Worm (Caenorhabditis elegans): ENCODE data around the gene mrp-6.

mrp-6 gene

ce11 chrX:4142202-4142601 is 44.4 kb downstream of the mrp-6 start (continued):
- no peak for TF ChIP-seq pqm-1 (tag; optimal IDR thresholded peaks at IDR 0.05)
- no peak for TF ChIP-seq snpc-4 (tag; optimal IDR thresholded peaks at IDR 0.05)
- no peak for TF ChIP-seq nhr-10 (tag; optimal IDR thresholded peaks at IDR 0.05)
- no peak for TF ChIP-seq lin-39 (tag; optimal IDR thresholded peaks at IDR 0.05)
- no peak for TF ChIP-seq zip-2 (tag; optimal IDR thresholded peaks at IDR 0.05)
- TF ChIP-seq nhr-111 (GFP tag; optimal IDR thresholded peaks at IDR 0.05), result no peak
- TF ChIP-seq dve-1 (tag; optimal IDR thresholded peaks at IDR 0.05; ENCODE audit: insufficient read depth), result peak; percentile 88
- TF ChIP-seq sdz-12 (GFP tag; optimal IDR thresholded peaks at IDR 0.05), result no peak
- no peak for TF ChIP-seq nhr-6 (tag; optimal IDR thresholded peaks at IDR 0.05)
- TF ChIP-seq unc-62 (GFP tag; optimal IDR thresholded peaks at IDR 0.05 in 1 of 2), result no peak
- no peak for TF ChIP-seq unc-62 (tag; optimal IDR thresholded peaks at IDR 0.05)
- TF ChIP-seq ztf-7 (tag; optimal IDR thresholded peaks at IDR 0.05), result no peak
- 0 out of 2 replicates have a peak, but pooled peaks have one; percentile 53 for TF ChIP-seq ZK337.2 (GFP tag; IDR thresholded peaks at IDR 0.05)
- TF ChIP-seq lsy-2 (tag; optimal IDR thresholded peaks at IDR 0.05), result peak in 1 of 2 experiments; percentile 74
- TF ChIP-seq nhr-25 (tag; optimal IDR thresholded peaks at IDR 0.05; ENCODE audit: borderline replicate concordance, insufficient read depth), result no peak
- 0 out of 2 replicates have a peak, but pooled peaks have one; percentile 4 for TF ChIP-seq dmd-8 (GFP tag; IDR thresholded peaks at IDR 0.05)
- no peak for TF ChIP-seq daf-8 (GFP tag; IDR thresholded peaks at IDR 0.05)
- TF ChIP-seq attf-4 (tag; optimal IDR thresholded peaks at IDR 0.05), result no peak
- TF ChIP-seq madf-9 (GFP tag; conservative IDR thresholded peaks at IDR 0.05), result peak; percentile 56; the same call in 1 of the 2 replicates
- TF ChIP-seq T20F7.1 (GFP tag; optimal IDR thresholded peaks at IDR 0.05), result peak; percentile 60
- peak; percentile 34 for TF ChIP-seq skn-1 (tag; optimal IDR thresholded peaks at IDR 0.05)
- no peak for TF ChIP-seq ztf-11 (tag; optimal IDR thresholded peaks at IDR 0.05)
- TF ChIP-seq ceh-20 (GFP tag; IDR thresholded peaks at IDR 0.05), result peak; percentile 93
- TF ChIP-seq Y5F2A.4 (GFP tag; optimal IDR thresholded peaks at IDR 0.05), result no peak
- TF ChIP-seq lim-7 (GFP tag; IDR thresholded peaks at IDR 0.05), result 0 out of 2 replicates have a peak, but pooled peaks have one; percentile 10
- TF ChIP-seq dmd-6 (GFP tag; IDR thresholded peaks at IDR 0.05), result peak; percentile 96
- no peak for TF ChIP-seq ceh-44 (GFP tag; IDR thresholded peaks at IDR 0.05)
- peak; percentile 83 for TF ChIP-seq nhr-11 (tag; optimal IDR thresholded peaks at IDR 0.05)
- TF ChIP-seq ces-1 (GFP tag; optimal IDR thresholded peaks at IDR 0.05), result no peak
- no peak for TF ChIP-seq F10B5.3 (tag; optimal IDR thresholded peaks at IDR 0.05)
- peak; percentile 59 for TF ChIP-seq gei-8 (GFP tag; optimal IDR thresholded peaks at IDR 0.05)
- TF ChIP-seq nhr-76 (tag; optimal IDR thresholded peaks at IDR 0.05), result no peak
- TF ChIP-seq lir-3 (tag; optimal IDR thresholded peaks at IDR 0.05), result no peak
- no peak for TF ChIP-seq ceh-62 (tag; optimal IDR thresholded peaks at IDR 0.05)
- peak; percentile 47; the same call in 1 of the 2 replicates for TF ChIP-seq egl-43 (GFP tag; IDR thresholded peaks at IDR 0.05)
- peak; percentile 26 for TF ChIP-seq spr-1 (tag; optimal IDR thresholded peaks at IDR 0.05)
- TF ChIP-seq zag-1 (tag; optimal IDR thresholded peaks at IDR 0.05), result no peak
- TF ChIP-seq Y75B8A.6 (GFP tag; IDR thresholded peaks at IDR 0.05), result peak; percentile 58; the same call in 1 of the 2 replicates
- TF ChIP-seq daf-16 (GFP tag; optimal IDR thresholded peaks at IDR 0.05), result peak in 1 of 2 experiments; percentile 22
- TF ChIP-seq daf-16 (tag; optimal IDR thresholded peaks at IDR 0.05), result peak; percentile 41
- TF ChIP-seq spr-3 (GFP tag; optimal IDR thresholded peaks at IDR 0.05), result no peak
- no peak for TF ChIP-seq jun-1 (tag; optimal IDR thresholded peaks at IDR 0.05)
- peak; percentile 98 to 100 for TF ChIP-seq hif-1 (tag; optimal IDR thresholded peaks at IDR 0.05)
- 0 out of 2 replicates have a peak, but pooled peaks have one; percentile 5 for TF ChIP-seq dmd-9 (GFP tag; IDR thresholded peaks at IDR 0.05)
- peak; percentile 86 for TF ChIP-seq nhr-28 (tag; optimal IDR thresholded peaks at IDR 0.05)
- TF ChIP-seq duxl-1 (tag; optimal IDR thresholded peaks at IDR 0.05; ENCODE audit: poor library complexity), result no peak
- TF ChIP-seq nhr-237 (tag; optimal IDR thresholded peaks at IDR 0.05), result no peak
- peak; percentile 100 for TF ChIP-seq aha-1 (tag)
- no peak for TF ChIP-seq ceh-82 (tag; optimal IDR thresholded peaks at IDR 0.05)
- TF ChIP-seq rbr-2 (tag; optimal IDR thresholded peaks at IDR 0.05), result no peak
- TF ChIP-seq nhr-102 (tag; optimal IDR thresholded peaks at IDR 0.05), result peak; percentile 79
- peak; percentile 73 for TF ChIP-seq T26A8.4 (GFP tag; IDR thresholded peaks at IDR 0.05)
- no peak for TF ChIP-seq Y105C5A.15 (GFP tag; IDR thresholded peaks at IDR 0.05)

Measured in whole organism, L4 larva.